Fruit fly (Drosophila melanogaster): ENCODE data around the gene Rpt3R.
A peak's percentile ranks its signal among the peaks of the same experiment; 100 is the strongest.

The Rpt3R gene

dm6 chr3R:9747272-9747874, 8.9 kb downstream of the Rpt3R start, which contains the start of gene CG12948 (continued):
- TF ChIP-seq zfh2 (GFP tag; optimal IDR thresholded peaks at IDR 0.05) (peak; percentile 20), Drgx (GFP tag; IDR thresholded peaks at IDR 0.05) (0 out of 2 replicates have a peak, but pooled peaks have one; percentile 19), CG17912 (GFP tag; optimal IDR thresholded peaks at IDR 0.05) (no peak), CG7928 (GFP tag; optimal IDR thresholded peaks at IDR 0.05) (no peak), gcm (GFP tag; optimal IDR thresholded peaks at IDR 0.05) (no peak), pfk (GFP tag; optimal IDR thresholded peaks at IDR 0.05) (no peak), CG3726 (GFP tag; IDR thresholded peaks at IDR 0.05) (no peak), Aef1 (GFP tag; IDR thresholded peaks at IDR 0.05) (no peak), slou (GFP tag; optimal IDR thresholded peaks at IDR 0.05) (no peak), sens (GFP tag) (peak; percentile 90), CG16863 (GFP tag; optimal IDR thresholded peaks at IDR 0.05) (peak; percentile 12), Lpt (GFP tag; optimal IDR thresholded peaks at IDR 0.05) (no peak), CG10462 (GFP tag; optimal IDR thresholded peaks at IDR 0.05) (no peak), chinmo (GFP tag; IDR thresholded peaks at IDR 0.05; ENCODE audit: partially characterized antibody) (peak; percentile 90), tx (GFP tag; optimal IDR thresholded peaks at IDR 0.05) (peak; percentile 41), GATAe (GFP tag; conservative IDR thresholded peaks at IDR 0.05) (no peak), CG18011 (GFP tag; optimal IDR thresholded peaks at IDR 0.05) (peak; percentile 23), nmo (GFP tag; optimal IDR thresholded peaks at IDR 0.05) (peak; percentile 49), NFAT (GFP tag; IDR thresholded peaks at IDR 0.05) (peak; percentile 64), chn (GFP tag; optimal IDR thresholded peaks at IDR 0.05) (peak; percentile 21), zf30C (GFP tag; optimal IDR thresholded peaks at IDR 0.05) (no peak), Poxn (GFP tag; IDR thresholded peaks at IDR 0.05) (no peak), Sox102F (GFP tag; optimal IDR thresholded peaks at IDR 0.05) (no peak), CG18619 (GFP tag; optimal IDR thresholded peaks at IDR 0.05) (no peak), CG12659 (GFP tag; optimal IDR thresholded peaks at IDR 0.05) (peak; percentile 44), CG2116 (GFP tag; optimal IDR thresholded peaks at IDR 0.05) (peak; percentile 57), CG3281 (GFP tag; optimal IDR thresholded peaks at IDR 0.05) (peak; percentile 71), ci (GFP tag; IDR thresholded peaks at IDR 0.05) (peak; percentile 47; the same call in 1 of the 3 replicates), luna (GFP tag; optimal IDR thresholded peaks at IDR 0.05) (no peak), ash1 (GFP tag; optimal IDR thresholded peaks at IDR 0.05) (no peak), E2f1 (GFP tag; IDR thresholded peaks at IDR 0.05) (no peak), CG10959 (GFP tag; IDR thresholded peaks at IDR 0.05) (no peak), CG4424 (GFP tag; optimal IDR thresholded peaks at IDR 0.05) (peak; percentile 54), MBD-R2 (GFP tag; IDR thresholded peaks at IDR 0.05) (peak; percentile 71), dan (GFP tag; IDR thresholded peaks at IDR 0.05) (no peak), B-H2 (GFP tag; optimal IDR thresholded peaks at IDR 0.05) (peak; percentile 66), CG4617 (GFP tag; optimal IDR thresholded peaks at IDR 0.05; ENCODE audit: borderline replicate concordance) (no peak), CG13894 (tag; optimal IDR thresholded peaks at IDR 0.05) (no peak), NC2β (GFP tag; optimal IDR thresholded peaks at IDR 0.05) (no peak), gro (GFP tag; optimal IDR thresholded peaks at IDR 0.05) (peak; percentile 55), Mrtf (GFP tag; IDR thresholded peaks at IDR 0.05) (no peak), D19B (GFP tag; optimal IDR thresholded peaks at IDR 0.05) (no peak), gcm2 (GFP tag; optimal IDR thresholded peaks at IDR 0.05) (no peak), CG4730 (GFP tag; IDR thresholded peaks at IDR 0.05) (no peak), Bgb (GFP tag; IDR thresholded peaks at IDR 0.05; ENCODE audit: partially characterized antibody) (peak; percentile 78), H2.0 (GFP tag; IDR thresholded peaks at IDR 0.05) (no peak), CG10274 (GFP tag; optimal IDR thresholded peaks at IDR 0.05) (no peak), tio (GFP tag; optimal IDR thresholded peaks at IDR 0.05) (no peak), Stat92E (GFP tag; optimal IDR thresholded peaks at IDR 0.05) (no peak), CG12155 (GFP tag; optimal IDR thresholded peaks at IDR 0.05) (peak; percentile 39), pita (GFP tag; optimal IDR thresholded peaks at IDR 0.05) (no peak)
